Fruit fly (Drosophila melanogaster) whole organism, embryonic: ENCODE measurements around the gene CG6126.

ENCODE experiments used
- CG10147 ChIP-seq: fragments of 200-800 bp; sonication (Bioruptor generic); optimal IDR thresholded peaks from 2 replicates; lab custom pipeline; 2019; ENCODE audit warnings: missing biosample characterization, mild to moderate bottlenecking, missing genetic modification characterization, moderate library complexity
- CG11504 ChIP-seq: fragments of 200-800 bp; sonication (Bioruptor generic); optimal IDR thresholded peaks from 3 replicates; lab custom pipeline; 2019; ENCODE audit warnings: missing biosample characterization, mild to moderate bottlenecking, missing genetic modification characterization, moderate library complexity
- CG12769 ChIP-seq: fragments of 200-800 bp; sonication (Bioruptor generic); optimal IDR thresholded peaks from 2 replicates; lab custom pipeline; 2019; ENCODE audit warnings: missing biosample characterization, mild to moderate bottlenecking, missing genetic modification characterization, moderate library complexity
- CG17385 ChIP-seq: fragments of 200-800 bp; sonication (Bioruptor generic); optimal IDR thresholded peaks from 3 replicates; lab custom pipeline; 2018; ENCODE audit warnings: missing biosample characterization, mild to moderate bottlenecking, missing genetic modification characterization
- CG17912 ChIP-seq: fragments of 200-800 bp; sonication (Bioruptor generic); optimal IDR thresholded peaks from 2 replicates; lab custom pipeline; 2018; ENCODE audit warnings: missing biosample characterization, mild to moderate bottlenecking, missing genetic modification characterization
- CG18764 ChIP-seq: fragments of 200-800 bp; sonication (Bioruptor generic); optimal IDR thresholded peaks from 3 replicates; lab custom pipeline; 2016; ENCODE audit warnings: missing biosample characterization, missing genetic modification characterization
- CG3407 ChIP-seq: fragments of 200-800 bp; sonication (Bioruptor generic); optimal IDR thresholded peaks from 2 replicates; lab custom pipeline; 2018; ENCODE audit warnings: missing biosample characterization, mild to moderate bottlenecking, missing genetic modification characterization
- CG3995 ChIP-seq: fragments of 200-800 bp; sonication (Bioruptor generic); optimal IDR thresholded peaks from 3 replicates; lab custom pipeline; 2016; ENCODE audit warnings: missing biosample characterization, missing genetic modification characterization
- CG6813 ChIP-seq: fragments of 200-800 bp; sonication (Bioruptor generic); optimal IDR thresholded peaks from 2 replicates; lab custom pipeline; 2017; ENCODE audit warnings: missing biosample characterization, missing genetic modification characterization, mild to moderate bottlenecking, moderate library complexity, missing genetic modification reagents
- CG7928 ChIP-seq: fragments of 200-800 bp; sonication (Bioruptor generic); optimal IDR thresholded peaks from 2 replicates; lab custom pipeline; 2017; ENCODE audit warnings: missing biosample characterization, mild to moderate bottlenecking, missing genetic modification characterization
- CG8089 ChIP-seq: fragments of 200-800 bp; sonication (Bioruptor generic); optimal IDR thresholded peaks from 3 replicates; lab custom pipeline; 2016; ENCODE audit warnings: missing biosample characterization, missing genetic modification characterization
- CG9609 ChIP-seq: fragments of 200-800 bp; sonication (Bioruptor generic); optimal IDR thresholded peaks from 3 replicates; lab custom pipeline; 2016; ENCODE audit warnings: missing biosample characterization, missing genetic modification characterization
- CG9876 ChIP-seq: fragments of 200-800 bp; sonication (Bioruptor generic); optimal IDR thresholded peaks from 2 replicates; lab custom pipeline; 2016; ENCODE audit warnings: missing biosample characterization, missing genetic modification characterization
- Dek ChIP-seq: fragments of 200-800 bp; sonication (Bioruptor generic); optimal IDR thresholded peaks from 3 replicates; lab custom pipeline; 2019; ENCODE audit warnings: missing biosample characterization, mild to moderate bottlenecking, missing genetic modification characterization, moderate library complexity
- Fer1 ChIP-seq: fragments of 200-800 bp; sonication (Bioruptor generic); optimal IDR thresholded peaks from 2 replicates; lab custom pipeline; 2017; ENCODE audit warnings: missing biosample characterization, mild to moderate bottlenecking, missing genetic modification characterization
- HmgD ChIP-seq: fragments of 200-800 bp; sonication (Bioruptor generic); optimal IDR thresholded peaks from 3 replicates; lab custom pipeline; 2016; ENCODE audit warnings: missing biosample characterization, missing genetic modification characterization
- Kr ChIP-seq: fragments of 200-800 bp; sonication (Bioruptor generic); optimal IDR thresholded peaks from 2 replicates; lab custom pipeline; 2017; ENCODE audit warnings: missing biosample characterization, mild to moderate bottlenecking, missing genetic modification characterization
- Lhr ChIP-seq: fragments of 200-800 bp; sonication (Bioruptor generic); optimal IDR thresholded peaks from 3 replicates; lab custom pipeline; 2017; ENCODE audit warnings: mild to moderate bottlenecking, missing biosample characterization, missing genetic modification reagents, missing genetic modification characterization
- MESR4 ChIP-seq: fragments of 200-800 bp; sonication (Bioruptor generic); optimal IDR thresholded peaks from 2 replicates; lab custom pipeline; 2018; ENCODE audit warnings: missing biosample characterization, mild to moderate bottlenecking, missing genetic modification characterization, moderate library complexity
- Oaz ChIP-seq: fragments of 200-800 bp; sonication (Bioruptor generic); IDR thresholded peaks from 2 replicates; pipeline ENCODE4 v1.3.6; 2022; ENCODE audit warnings: missing biosample characterization, missing genetic modification characterization
- Xbp1 ChIP-seq: fragments of 200-800 bp; sonication (Bioruptor generic); optimal IDR thresholded peaks from 3 replicates; lab custom pipeline; 2016; ENCODE audit warnings: missing biosample characterization, mild to moderate bottlenecking, missing genetic modification characterization
- ash1 ChIP-seq: fragments of 200-800 bp; sonication (Bioruptor generic); optimal IDR thresholded peaks from 2 replicates; lab custom pipeline; 2018; ENCODE audit warnings: missing biosample characterization, mild to moderate bottlenecking, missing genetic modification characterization
- bcd ChIP-seq: fragments of 200-800 bp; sonication (Bioruptor generic); optimal IDR thresholded peaks from 2 replicates; lab custom pipeline; 2017; ENCODE audit warnings: missing biosample characterization, mild to moderate bottlenecking, missing genetic modification characterization
- bigmax ChIP-seq: fragments of 200-800 bp; sonication (Bioruptor generic); optimal IDR thresholded peaks from 2 replicates; lab custom pipeline; 2018; ENCODE audit warnings: missing biosample characterization, mild to moderate bottlenecking, missing genetic modification characterization
- bowl ChIP-seq: fragments of 200-800 bp; sonication (Bioruptor generic); IDR thresholded peaks from 2 replicates; pipeline ENCODE4 v1.3.6; 2022; ENCODE audit warnings: missing biosample characterization, missing genetic modification characterization
- da ChIP-seq: fragments of 200-800 bp; sonication (Bioruptor generic); optimal IDR thresholded peaks from 2 replicates; lab custom pipeline; 2016; ENCODE audit warnings: missing biosample characterization, missing genetic modification characterization
- dysf ChIP-seq: fragments of 200-800 bp; sonication (Bioruptor generic); IDR thresholded peaks from 3 replicates; pipeline ENCODE4 v1.3.6; 2022; ENCODE audit warnings: missing biosample characterization, missing genetic modification characterization
- en ChIP-seq: fragments of 200-800 bp; sonication (Bioruptor generic); optimal IDR thresholded peaks from 2 replicates; lab custom pipeline; 2016; ENCODE audit warnings: missing biosample characterization, missing genetic modification characterization
- exex ChIP-seq: fragments of 200-800 bp; sonication (Bioruptor generic); optimal IDR thresholded peaks from 4 replicates; lab custom pipeline; 2018; ENCODE audit warnings: missing biosample characterization, mild to moderate bottlenecking, missing genetic modification characterization, moderate library complexity
- gem ChIP-seq: fragments of 200-800 bp; sonication (Bioruptor generic); optimal IDR thresholded peaks from 2 replicates; lab custom pipeline; 2019; ENCODE audit warnings: missing biosample characterization, mild to moderate bottlenecking, missing genetic modification characterization, moderate library complexity
- grau ChIP-seq: fragments of 200-800 bp; optimal IDR thresholded peaks from 3 replicates; lab custom pipeline; 2019; ENCODE audit warnings: missing biosample characterization, mild to moderate bottlenecking, missing genetic modification characterization, moderate library complexity
- insv ChIP-seq, 2 experiments: fragments of 200-800 bp; sonication (Bioruptor generic); optimal IDR thresholded peaks; 3 replicates each; lab custom pipeline; 2016 to 2018; ENCODE audit warnings: missing biosample characterization in 2 of 2, missing genetic modification characterization in 2 of 2
- jumu ChIP-seq: fragments of 200-800 bp; sonication (Bioruptor generic); optimal IDR thresholded peaks from 3 replicates; lab custom pipeline; 2016; ENCODE audit warnings: missing biosample characterization, missing genetic modification characterization
- kay ChIP-seq: fragments of 200-800 bp; sonication (Bioruptor generic); optimal IDR thresholded peaks from 2 replicates; lab custom pipeline; 2016; ENCODE audit warnings: missing biosample characterization, missing genetic modification characterization
- lbe ChIP-seq: fragments of 200-800 bp; sonication (Bioruptor generic); optimal IDR thresholded peaks from 2 replicates; lab custom pipeline; 2016; ENCODE audit warnings: missing biosample characterization, mild to moderate bottlenecking, missing genetic modification characterization
- lilli ChIP-seq: fragments of 200-800 bp; sonication (Bioruptor generic); optimal IDR thresholded peaks from 3 replicates; lab custom pipeline; 2016; ENCODE audit warnings: missing biosample characterization, missing genetic modification characterization
- lola ChIP-seq, 3 experiments: fragments of >200 bp in 2 of 3; fragments of 200-800 bp in 1 of 3; sonication (Bioruptor generic) in 1 of 3; optimal IDR thresholded peaks; 2 replicates each; lab custom pipeline; 2017 to 2019; ENCODE audit warnings: missing biosample characterization in 3 of 3, missing genetic modification characterization in 3 of 3, mild to moderate bottlenecking in 1 of 3, moderate library complexity in 1 of 3
- luna ChIP-seq: fragments of 200-800 bp; sonication (Bioruptor generic); optimal IDR thresholded peaks from 2 replicates; lab custom pipeline; 2016; ENCODE audit warnings: missing biosample characterization, missing genetic modification characterization
- nau ChIP-seq: fragments of 200-800 bp; sonication (Bioruptor generic); optimal IDR thresholded peaks from 3 replicates; lab custom pipeline; 2017; ENCODE audit warnings: missing biosample characterization, mild to moderate bottlenecking, missing genetic modification characterization, missing genetic modification reagents
- nmo ChIP-seq: fragments of 200-800 bp; sonication (Bioruptor generic); optimal IDR thresholded peaks from 2 replicates; lab custom pipeline; 2018; ENCODE audit warnings: missing biosample characterization, mild to moderate bottlenecking, missing genetic modification characterization, moderate library complexity
- oc ChIP-seq: fragments of 200-800 bp; sonication (Bioruptor generic); optimal IDR thresholded peaks from 2 replicates; lab custom pipeline; 2018; ENCODE audit warnings: missing biosample characterization, mild to moderate bottlenecking, missing genetic modification characterization, moderate library complexity
- sens ChIP-seq: fragments of 200-800 bp; sonication (Bioruptor generic); peaks from one replicate; lab custom pipeline; 2016; ENCODE audit warnings: missing biosample characterization, missing genetic modification characterization
- sug ChIP-seq: fragments of 200-800 bp; optimal IDR thresholded peaks from 2 replicates; lab custom pipeline; 2019; ENCODE audit warnings: missing biosample characterization, mild to moderate bottlenecking, missing genetic modification characterization, moderate library complexity
- tin ChIP-seq: fragments of 200-800 bp; sonication (Bioruptor generic); optimal IDR thresholded peaks from 3 replicates; lab custom pipeline; 2016; ENCODE audit warnings: missing biosample characterization, missing genetic modification characterization
- wek ChIP-seq: fragments of 200-800 bp; sonication (Bioruptor generic); optimal IDR thresholded peaks from 3 replicates; lab custom pipeline; 2018; ENCODE audit warnings: missing biosample characterization, mild to moderate bottlenecking, missing genetic modification characterization, moderate library complexity
- zf30C ChIP-seq: fragments of 200-800 bp; sonication (Bioruptor generic); optimal IDR thresholded peaks from 3 replicates; lab custom pipeline; 2018; ENCODE audit warnings: missing biosample characterization, mild to moderate bottlenecking, missing genetic modification characterization

CG6126 gene

DNA sequence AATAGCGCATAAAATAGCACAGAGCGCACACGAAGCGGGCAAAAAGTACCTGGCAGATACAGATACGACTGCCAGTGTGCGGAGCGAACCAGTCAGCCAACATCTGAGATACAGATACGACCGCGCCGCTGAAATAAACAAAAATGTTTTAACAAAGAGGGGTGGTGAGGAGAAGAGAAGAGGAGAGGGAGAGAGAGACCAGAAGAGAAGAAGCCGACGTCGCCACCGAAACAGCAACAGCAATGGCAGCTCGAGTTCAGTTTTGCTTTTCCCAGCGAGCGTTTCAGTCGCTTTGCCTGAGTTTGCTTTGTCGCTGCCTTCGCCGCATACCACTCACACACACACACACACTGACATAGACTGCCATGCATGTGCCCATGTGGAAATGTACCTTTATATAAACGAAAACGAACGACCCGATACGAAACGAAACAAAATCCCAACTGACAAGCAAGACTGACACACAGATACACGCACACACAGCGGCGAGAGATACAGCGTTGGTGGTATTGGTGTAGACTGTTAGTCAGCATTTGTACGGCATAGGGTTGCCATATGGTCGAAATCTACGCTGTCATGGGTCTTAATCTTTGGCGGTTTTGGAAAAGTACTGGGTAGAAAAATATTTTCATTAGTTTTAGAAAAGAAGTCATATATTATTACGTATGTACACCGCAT lies 38.4 kb upstream of the CG6126 start (continued):
- TF ChIP-seq Kr (GFP tag; lab: Kevin White, UChicago), result peak; percentile 53
- peak; percentile 21 for TF ChIP-seq CG10147 (GFP tag; lab: Kevin White, UChicago)
- TF ChIP-seq sug (tag; lab: Kevin White, UChicago), result peak; percentile 79
- TF ChIP-seq CG17385 (GFP tag; lab: Kevin White, UChicago), result peak; percentile 39
- no peak for TF ChIP-seq jumu (GFP tag; lab: Kevin White, UChicago)
- peak in 1 of 3 experiments; percentile 41 for TF ChIP-seq lola (GFP tag; optimal IDR thresholded peaks at IDR 0.05; lab: Kevin White, UChicago)
- TF ChIP-seq Fer1 (GFP tag; lab: Kevin White, UChicago), result peak; percentile 71
- peak; percentile 31 for TF ChIP-seq CG11504 (tag; lab: Kevin White, UChicago)
- TF ChIP-seq Lhr (GFP tag; lab: Kevin White, UChicago), result no peak
- no peak for TF ChIP-seq bowl (GFP tag; lab: Robert Waterston, UW)
- TF ChIP-seq gem (tag; lab: Kevin White, UChicago), result peak; percentile 8
- peak; percentile 61 for TF ChIP-seq bigmax (GFP tag; lab: Kevin White, UChicago)
- peak; percentile 58 for TF ChIP-seq lbe (GFP tag; lab: Kevin White, UChicago)
- peak; percentile 16 for TF ChIP-seq lilli
- TF ChIP-seq Xbp1 (GFP tag; lab: Kevin White, UChicago), result no peak
- peak in 1 of 2 experiments; percentile 40 for TF ChIP-seq insv (GFP tag; optimal IDR thresholded peaks at IDR 0.05; lab: Kevin White, UChicago)
- no peak for TF ChIP-seq Oaz (GFP tag; lab: Robert Waterston, UW)
- TF ChIP-seq CG6813 (GFP tag; lab: Kevin White, UChicago), result peak; percentile 43
- TF ChIP-seq CG18764, result peak; percentile 13
- TF ChIP-seq sens, result peak; percentile 76
- peak; percentile 38 for TF ChIP-seq CG9876 (GFP tag; lab: Kevin White, UChicago)
- TF ChIP-seq CG17912 (GFP tag; lab: Kevin White, UChicago), result peak; percentile 47
- TF ChIP-seq CG8089, result peak; percentile 18
- peak; percentile 4 for TF ChIP-seq tin (GFP tag; lab: Kevin White, UChicago)
- TF ChIP-seq nmo (GFP tag; lab: Kevin White, UChicago), result peak; percentile 24
- TF ChIP-seq Dek (tag; lab: Kevin White, UChicago), result peak; percentile 4
- TF ChIP-seq wek, result no peak
- TF ChIP-seq bcd (GFP tag; lab: Kevin White, UChicago), result peak; percentile 13
- peak; percentile 32 for TF ChIP-seq CG3995 (GFP tag; lab: Kevin White, UChicago)
- peak; percentile 27 for TF ChIP-seq grau
- TF ChIP-seq CG7928 (GFP tag; lab: Kevin White, UChicago), result peak; percentile 47
- no peak for TF ChIP-seq dysf (GFP tag; lab: Robert Waterston, UW)
- no peak for TF ChIP-seq CG3407 (GFP tag; lab: Kevin White, UChicago)
- TF ChIP-seq luna (GFP tag; lab: Kevin White, UChicago), result no peak
- TF ChIP-seq zf30C (GFP tag; lab: Kevin White, UChicago), result peak; percentile 54
- TF ChIP-seq nau (GFP tag; lab: Kevin White, UChicago), result peak; percentile 47
- peak; percentile 90 for TF ChIP-seq CG12769 (tag; lab: Kevin White, UChicago)
- no peak for TF ChIP-seq en (GFP tag; lab: Kevin White, UChicago)
- TF ChIP-seq kay (GFP tag; lab: Kevin White, UChicago), result peak; percentile 78
- TF ChIP-seq MESR4 (GFP tag; lab: Kevin White, UChicago), result peak; percentile 16
- peak; percentile 18 for TF ChIP-seq exex
- TF ChIP-seq ash1 (GFP tag; lab: Kevin White, UChicago), result peak; percentile 48
- TF ChIP-seq CG9609, result peak; percentile 32
- TF ChIP-seq da (GFP tag; lab: Kevin White, UChicago), result peak; percentile 27
- TF ChIP-seq HmgD (GFP tag; lab: Kevin White, UChicago), result peak; percentile 17
- TF ChIP-seq oc (tag; lab: Kevin White, UChicago), result peak; percentile 82
